Worm (Caenorhabditis elegans): Measurements from ENCODE around the gene bath-42.

DNA sequence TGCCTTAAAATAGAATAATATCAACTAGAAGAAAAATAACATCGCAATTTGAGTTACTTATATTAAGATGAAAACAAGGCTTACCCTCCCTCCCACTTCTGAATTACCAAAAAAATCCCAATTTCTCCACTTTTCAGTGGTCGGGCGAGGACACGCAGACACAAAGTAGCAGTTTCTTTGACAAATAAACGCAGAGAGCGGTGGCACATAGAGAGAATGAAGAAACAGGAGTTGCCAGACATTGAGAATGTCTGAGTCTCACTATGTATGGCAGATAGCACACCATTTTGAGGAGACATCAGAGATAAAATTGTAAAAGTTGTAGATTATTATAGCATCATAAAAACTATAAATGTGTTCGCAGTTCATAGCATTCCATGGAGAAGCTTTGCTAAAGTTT is 37.9 kb downstream of the bath-42 start:
- TF ChIP-seq him-1 (tag; optimal IDR thresholded peaks at IDR 0.05) (no peak), dao-5 (tag; optimal IDR thresholded peaks at IDR 0.05) (no peak)
